Fruit fly (Drosophila melanogaster) whole organism, adult: ENCODE results near the gene eIF3l.

Experiments
- CG11617 ChIP-seq: fragments of 200-800 bp; sonication (Bioruptor generic); optimal IDR thresholded peaks from 2 replicates; lab custom pipeline; 2017; ENCODE audit warnings: mild to moderate bottlenecking, missing biosample characterization, missing genetic modification reagents, missing genetic modification characterization
- CG12768 ChIP-seq: fragments of 200-800 bp; sonication (Bioruptor generic); optimal IDR thresholded peaks from 2 replicates; lab custom pipeline; 2017; ENCODE audit warnings: missing biosample characterization, missing genetic modification characterization, mild to moderate bottlenecking, moderate library complexity, missing genetic modification reagents
- CG14711 ChIP-seq: fragments of 200-800 bp; sonication (Bioruptor generic); optimal IDR thresholded peaks from 2 replicates; lab custom pipeline; 2018; ENCODE audit warnings: missing biosample characterization, mild to moderate bottlenecking, missing genetic modification characterization, moderate library complexity
- CG5204 ChIP-seq: fragments of 200-800 bp; sonication (Bioruptor generic); optimal IDR thresholded peaks from 2 replicates; lab custom pipeline; 2016; ENCODE audit warnings: missing biosample characterization, missing genetic modification characterization
- Mnt ChIP-seq: fragments of 200-800 bp; sonication (Bioruptor generic); optimal IDR thresholded peaks from 2 replicates; lab custom pipeline; 2016; ENCODE audit warnings: missing biosample characterization, mild to moderate bottlenecking, missing genetic modification characterization
- cic ChIP-seq: fragments of 200-800 bp; sonication (Bioruptor generic); optimal IDR thresholded peaks from 2 replicates; lab custom pipeline; 2017; ENCODE audit warnings: missing biosample characterization, mild to moderate bottlenecking, missing genetic modification characterization, moderate library complexity
- kay ChIP-seq: fragments of 200-800 bp; sonication (Bioruptor generic); peaks from one replicate; lab custom pipeline; 2016; ENCODE audit warnings: missing biosample characterization, missing genetic modification characterization, borderline replicate concordance
- tj ChIP-seq: fragments of 200-800 bp; sonication (Bioruptor generic); optimal IDR thresholded peaks from 3 replicates; lab custom pipeline; 2017; ENCODE audit warnings: missing biosample characterization, mild to moderate bottlenecking, missing genetic modification characterization, moderate library complexity

dm6 chr3L:12112967-12113366 is 32.9 kb downstream of the eIF3l start:
- no peak for TF ChIP-seq cic (GFP tag; lab: Kevin White, UChicago)
- no peak for TF ChIP-seq kay (GFP tag; lab: Kevin White, UChicago)
- TF ChIP-seq CG14711, result no peak
- TF ChIP-seq Mnt (GFP tag; lab: Kevin White, UChicago), result no peak
- TF ChIP-seq tj (GFP tag; lab: Kevin White, UChicago), result no peak
- no peak for TF ChIP-seq CG12768 (GFP tag; lab: Kevin White, UChicago)
- TF ChIP-seq CG5204, result no peak
- no peak for TF ChIP-seq CG11617 (GFP tag; lab: Kevin White, UChicago)
